Worm (Caenorhabditis elegans): ENCODE results near the gene atgp-2.

atgp-2 gene

DNA sequence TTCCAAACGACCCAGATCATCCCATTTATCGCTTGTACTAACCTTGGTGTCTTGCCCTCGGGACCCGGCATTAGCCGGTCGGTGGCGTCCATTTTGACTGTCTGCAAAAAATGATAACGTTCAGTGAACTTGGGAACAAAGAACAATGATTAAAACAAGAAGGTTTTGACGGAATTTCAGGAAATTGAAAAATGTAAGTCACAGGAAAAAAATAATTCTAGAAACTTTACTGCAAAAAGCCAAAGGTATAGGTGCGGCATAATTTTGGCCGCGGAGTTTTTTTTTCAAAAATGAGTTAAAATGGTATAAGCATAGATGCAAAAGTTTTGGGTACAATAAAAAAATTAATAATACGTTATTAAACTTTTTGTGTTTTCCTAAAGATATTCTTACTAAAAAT, at the start of gene atgp-2:
Gene atgp-2 (minus strand): TSS at position 101 of the 400 bp plus-strand sequence.
- peak in 1 of 6 experiments; percentile 26 for TF ChIP-seq elt-3 (tag; optimal IDR thresholded peaks at IDR 0.05)
- TF ChIP-seq snpc-4 (tag; optimal IDR thresholded peaks at IDR 0.05): no peak

DNA sequence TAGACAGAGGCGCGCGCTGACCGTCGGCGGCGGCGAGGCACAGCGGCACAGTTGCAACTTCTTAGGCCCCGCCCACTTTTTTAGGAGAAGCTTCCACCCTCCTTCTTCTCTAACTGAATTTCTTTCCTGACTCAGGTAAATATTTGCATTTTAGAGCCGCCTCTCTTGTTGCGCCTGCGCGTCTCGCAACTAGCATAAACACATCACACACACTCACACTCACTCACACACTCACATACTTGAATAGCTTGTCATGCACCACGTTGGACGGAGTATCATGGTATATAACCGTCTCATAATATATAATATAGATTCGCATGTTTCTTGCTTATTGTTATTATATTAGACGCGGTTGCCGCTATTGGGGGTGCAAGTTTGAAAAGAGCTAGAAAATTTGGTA, 40.5 kb upstream of the atgp-2 start, which contains the start of gene unc-52:
Gene unc-52 (minus strand): TSS at position 80 of the 400 bp plus-strand sequence.
- TF ChIP-seq sup-37 (GFP tag; optimal IDR thresholded peaks at IDR 0.05): no peak
- no peak for TF ChIP-seq ces-1 (GFP tag; optimal IDR thresholded peaks at IDR 0.05)
- TF ChIP-seq hlh-4 (tag; optimal IDR thresholded peaks at IDR 0.05): no peak
- TF ChIP-seq dpl-1 (GFP tag; optimal IDR thresholded peaks at IDR 0.05): no peak
- TF ChIP-seq elt-2 (tag; optimal IDR thresholded peaks at IDR 0.05): no peak
- peak; percentile 16 for TF ChIP-seq tbx-2 (tag; optimal IDR thresholded peaks at IDR 0.05)
- no peak for TF ChIP-seq aha-1 (tag; optimal IDR thresholded peaks at IDR 0.05)
- TF ChIP-seq ceh-82 (tag; optimal IDR thresholded peaks at IDR 0.05): no peak
- TF ChIP-seq mdl-1 (tag; optimal IDR thresholded peaks at IDR 0.05): no peak
- no peak for TF ChIP-seq unc-86 (tag; optimal IDR thresholded peaks at IDR 0.05)
- no peak for TF ChIP-seq mab-9 (GFP tag; IDR thresholded peaks at IDR 0.05)
- TF ChIP-seq nhr-77 (tag; optimal IDR thresholded peaks at IDR 0.05): peak; percentile 61
- TF ChIP-seq ceh-63 (GFP tag; optimal IDR thresholded peaks at IDR 0.05): no peak
- no peak for TF ChIP-seq unc-98 (GFP tag; IDR thresholded peaks at IDR 0.05)

DNA sequence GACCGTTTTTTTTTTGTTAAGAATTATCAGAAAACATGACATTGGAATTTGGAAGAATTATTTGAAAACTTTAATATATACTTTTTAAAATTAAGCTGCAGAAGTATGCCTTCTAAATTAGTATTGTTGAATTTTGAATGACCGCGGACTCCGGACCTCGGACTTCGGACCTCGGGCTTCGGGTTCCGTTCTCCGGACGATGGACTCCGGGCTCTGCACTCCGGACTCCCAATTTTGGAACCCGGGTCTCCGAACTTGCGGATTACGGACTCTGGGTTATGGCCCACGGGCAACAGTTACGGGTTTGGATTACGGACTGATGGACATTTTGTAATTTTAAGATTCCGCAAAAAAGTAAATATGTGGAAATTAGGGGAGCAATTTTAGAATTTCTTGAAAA, 39.8 kb upstream of the atgp-2 start:
- TF ChIP-seq unc-30 (tag; optimal IDR thresholded peaks at IDR 0.05) (no peak), lin-15B (tag; optimal IDR thresholded peaks at IDR 0.05) (no peak), nhr-237 (tag; optimal IDR thresholded peaks at IDR 0.05) (no peak), fkh-8 (tag; optimal IDR thresholded peaks at IDR 0.05) (no peak), nhr-28 (tag; optimal IDR thresholded peaks at IDR 0.05) (no peak), unc-62 (GFP tag; optimal IDR thresholded peaks at IDR 0.05) (no peak), nhr-71 (tag; optimal IDR thresholded peaks at IDR 0.05) (no peak), nhr-84 (tag; optimal IDR thresholded peaks at IDR 0.05) (no peak), pax-3 (tag; optimal IDR thresholded peaks at IDR 0.05) (no peak), C34B4.2 (tag; optimal IDR thresholded peaks at IDR 0.05) (no peak), nhr-85 (tag) (no peak), tbx-2 (tag; optimal IDR thresholded peaks at IDR 0.05) (no peak), zag-1 (tag; optimal IDR thresholded peaks at IDR 0.05) (no peak), ets-5 (GFP tag; IDR thresholded peaks at IDR 0.05) (no peak), ceh-82 (tag; optimal IDR thresholded peaks at IDR 0.05) (no peak), fos-1 (tag; optimal IDR thresholded peaks at IDR 0.05) (no peak), tlp-1 (tag; optimal IDR thresholded peaks at IDR 0.05) (no peak), ama-1 (optimal IDR thresholded peaks at IDR 0.05) (no peak), dpl-1 (GFP tag; optimal IDR thresholded peaks at IDR 0.05) (no peak), ceh-88 (GFP tag; IDR thresholded peaks at IDR 0.05) (no peak)

DNA sequence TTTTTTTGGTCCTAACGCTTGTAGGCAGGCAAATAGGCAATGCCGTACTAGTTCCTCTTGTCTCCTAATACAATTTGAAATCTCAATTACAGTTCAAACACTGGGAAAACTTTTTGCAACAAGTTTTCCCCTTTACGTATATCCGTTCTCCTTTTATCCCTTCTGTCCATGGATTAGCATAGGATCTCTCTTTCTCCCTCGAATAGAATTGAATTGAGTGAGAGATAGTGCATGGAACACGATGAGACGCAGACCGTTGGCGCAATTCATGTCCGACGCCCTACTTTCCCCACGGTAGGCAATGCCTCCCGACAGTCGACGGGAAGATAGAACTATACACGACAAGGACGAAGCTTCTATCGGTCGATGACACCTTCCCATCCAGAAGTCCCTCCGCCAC, 34.3 kb upstream of the atgp-2 start, which contains the start of gene hhat-1:
Gene hhat-1 (plus strand): TSS at position 301 of the 400 bp plus-strand sequence.
- TF ChIP-seq fkh-8 (tag; optimal IDR thresholded peaks at IDR 0.05): no peak
- TF ChIP-seq blmp-1 (tag; optimal IDR thresholded peaks at IDR 0.05): peak; percentile 71

DNA sequence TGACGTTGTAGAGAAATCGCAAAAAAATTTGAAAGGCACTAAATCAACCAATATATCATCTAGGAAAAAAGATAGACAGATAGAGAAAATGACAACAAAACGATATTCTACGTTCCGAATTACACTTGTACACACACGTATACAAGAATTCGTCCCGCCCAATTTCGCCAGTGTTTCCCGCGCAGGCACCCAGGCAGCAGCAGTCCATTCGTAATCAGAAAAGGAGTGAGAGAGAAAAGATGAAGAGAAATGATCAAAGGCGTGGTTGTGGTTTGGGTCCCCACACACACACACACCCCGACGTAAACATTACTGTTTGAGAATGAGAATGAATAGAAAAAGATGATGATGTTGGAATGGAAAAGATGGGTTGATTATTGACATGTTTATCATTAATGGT, 29.8 kb upstream of the atgp-2 start:
- no peak for TF ChIP-seq fos-1 (tag; optimal IDR thresholded peaks at IDR 0.05)
- peak; percentile 36 for TF ChIP-seq nhr-20 (tag; optimal IDR thresholded peaks at IDR 0.05)
- peak in 4 of 6 experiments; percentile 6 to 51 (median 46) for TF ChIP-seq elt-3 (tag; optimal IDR thresholded peaks at IDR 0.05)
- TF ChIP-seq blmp-1 (tag; optimal IDR thresholded peaks at IDR 0.05): peak; percentile 86
- TF ChIP-seq lin-35 (GFP tag; optimal IDR thresholded peaks at IDR 0.05): peak in 1 of 2 experiments; percentile 11
- TF ChIP-seq snu-23 (GFP tag; optimal IDR thresholded peaks at IDR 0.05): peak; percentile 40
- TF ChIP-seq mep-1 (tag; optimal IDR thresholded peaks at IDR 0.05): no peak
- TF ChIP-seq lin-14 (GFP tag; optimal IDR thresholded peaks at IDR 0.05): peak; percentile 77
- no peak for TF ChIP-seq ceh-90 (tag; optimal IDR thresholded peaks at IDR 0.05)
- TF ChIP-seq egl-27 (tag; optimal IDR thresholded peaks at IDR 0.05): no peak
- no peak for TF ChIP-seq lsy-2 (tag; optimal IDR thresholded peaks at IDR 0.05)
- peak; percentile 84 for TF ChIP-seq nhr-85 (tag)
- no peak for TF ChIP-seq C04F5.9 (tag; optimal IDR thresholded peaks at IDR 0.05)
